Worm (Caenorhabditis elegans): ENCODE data around the gene srt-29.

ce11 chrV:2730784-2731480 is 12.0 kb upstream of the srt-29 start, which contains the start of gene dod-3:
- TF ChIP-seq tra-4 (tag; optimal IDR thresholded peaks at IDR 0.05) (no peak), pes-1 (GFP tag; IDR thresholded peaks at IDR 0.05) (no peak), ama-1 (optimal IDR thresholded peaks at IDR 0.05) (no peak), ets-7 (tag; optimal IDR thresholded peaks at IDR 0.05) (no peak), tbx-37 (GFP tag; conservative IDR thresholded peaks at IDR 0.05) (no peak), tbx-11 (GFP tag; IDR thresholded peaks at IDR 0.05) (no peak)

All from whole organism, early embryonic.